Worm (Caenorhabditis elegans): ENCODE measurements around the gene R31.2.
A peak's percentile ranks its signal among the peaks of the same experiment; 100 is the strongest.

The R31.2 gene

DNA sequence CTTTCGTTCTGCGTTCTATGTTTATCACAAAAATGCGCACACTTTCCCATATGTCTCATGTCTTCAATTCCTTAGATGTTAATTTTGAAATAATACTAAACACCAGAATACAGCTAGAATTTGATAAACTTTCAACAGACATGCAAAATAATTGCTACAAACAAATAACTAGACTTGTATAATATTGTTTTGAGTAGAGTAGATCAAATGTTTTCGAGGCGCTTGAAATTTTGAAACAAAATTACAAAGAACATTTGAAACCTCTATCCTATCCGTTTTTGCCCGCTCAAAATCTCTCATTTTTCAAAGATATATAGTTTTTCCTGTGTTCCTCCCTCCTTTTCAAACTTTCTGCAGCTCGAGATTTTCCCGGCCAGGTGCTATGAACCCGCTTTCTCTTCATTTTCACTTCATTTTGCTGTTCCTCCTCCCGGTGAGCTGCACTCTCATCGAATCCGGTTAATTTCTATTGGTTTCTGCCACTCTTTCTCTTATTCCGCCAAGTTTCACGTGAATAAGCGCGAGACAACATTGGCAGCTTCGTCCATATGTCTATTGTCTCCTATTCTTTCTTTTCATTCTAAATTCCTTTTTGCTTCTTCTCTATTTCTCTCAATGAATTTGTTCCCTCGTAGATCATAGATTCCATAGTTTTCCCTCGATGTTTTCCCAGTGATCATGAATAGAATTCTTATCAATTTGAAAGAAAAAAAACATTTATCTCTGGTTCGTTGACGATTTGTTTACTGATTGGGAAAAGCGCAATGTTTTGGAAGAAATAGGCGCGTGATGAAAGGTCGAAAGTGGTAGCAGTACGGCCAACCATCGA lies 4.5 kb downstream of the R31.2 start:
- TF ChIP-seq nhr-129 (tag; optimal IDR thresholded peaks at IDR 0.05) (peak; percentile 63), Y55F3AM.14 (GFP tag; optimal IDR thresholded peaks at IDR 0.05) (no peak), nhr-6 (tag; optimal IDR thresholded peaks at IDR 0.05) (no peak), lin-13 (GFP tag; optimal IDR thresholded peaks at IDR 0.05) (no peak), nhr-21 (tag; optimal IDR thresholded peaks at IDR 0.05) (no peak), fos-1 (tag; optimal IDR thresholded peaks at IDR 0.05) (peak; percentile 9), lin-11 (tag; optimal IDR thresholded peaks at IDR 0.05) (no peak), zag-1 (tag; optimal IDR thresholded peaks at IDR 0.05) (no peak), C34F6.9 (tag; optimal IDR thresholded peaks at IDR 0.05) (peak; percentile 62), ztf-11 (tag; optimal IDR thresholded peaks at IDR 0.05) (no peak), blmp-1 (tag; optimal IDR thresholded peaks at IDR 0.05; ENCODE audit: insufficient read depth) (no peak), dmd-4 (tag; optimal IDR thresholded peaks at IDR 0.05) (no peak), snpc-4 (tag; optimal IDR thresholded peaks at IDR 0.05) (no peak), gmeb-1 (tag; optimal IDR thresholded peaks at IDR 0.05) (no peak), sma-3 (GFP tag; optimal IDR thresholded peaks at IDR 0.05) (no peak), mdl-1 (tag; optimal IDR thresholded peaks at IDR 0.05) (no peak), lin-39 (tag; optimal IDR thresholded peaks at IDR 0.05) (no peak), ZK546.5 (tag; optimal IDR thresholded peaks at IDR 0.05) (no peak), elt-1 (tag; optimal IDR thresholded peaks at IDR 0.05) (no peak), peb-1 (tag; optimal IDR thresholded peaks at IDR 0.05) (no peak), skn-1 (tag; optimal IDR thresholded peaks at IDR 0.05) (no peak), nhr-10 (tag; optimal IDR thresholded peaks at IDR 0.05) (no peak), nhr-12 (tag; optimal IDR thresholded peaks at IDR 0.05) (no peak), ceh-82 (tag; optimal IDR thresholded peaks at IDR 0.05) (no peak), unc-55 (GFP tag; optimal IDR thresholded peaks at IDR 0.05) (peak; percentile 27), nhr-23 (tag; optimal IDR thresholded peaks at IDR 0.05) (no peak), ceh-16 (tag; optimal IDR thresholded peaks at IDR 0.05) (no peak), aly-2 (tag; optimal IDR thresholded peaks at IDR 0.05) (no peak), crh-2 (tag; optimal IDR thresholded peaks at IDR 0.05) (peak; percentile 54), elt-3 (tag; optimal IDR thresholded peaks at IDR 0.05) (no peak), mbf-1 (tag; optimal IDR thresholded peaks at IDR 0.05) (no peak), ama-1 (optimal IDR thresholded peaks at IDR 0.05) (no peak), ztf-1 (GFP tag; conservative IDR thresholded peaks at IDR 0.05) (no peak), lsy-2 (tag; optimal IDR thresholded peaks at IDR 0.05) (peak in 1 of 2 experiments; percentile 31), egl-27 (tag; optimal IDR thresholded peaks at IDR 0.05) (no peak), R02D3.7 (tag; optimal IDR thresholded peaks at IDR 0.05) (no peak), ztf-4 (tag; optimal IDR thresholded peaks at IDR 0.05) (no peak), F13H6.1 (tag; optimal IDR thresholded peaks at IDR 0.05) (peak; percentile 42), unc-62 (GFP tag; optimal IDR thresholded peaks at IDR 0.05) (no peak), mab-5 (tag; optimal IDR thresholded peaks at IDR 0.05) (no peak), alr-1 (tag; optimal IDR thresholded peaks at IDR 0.05) (no peak), sma-9 (GFP tag; optimal IDR thresholded peaks at IDR 0.05) (peak; percentile 49), sma-9 (tag; optimal IDR thresholded peaks at IDR 0.05) (no peak)

DNA sequence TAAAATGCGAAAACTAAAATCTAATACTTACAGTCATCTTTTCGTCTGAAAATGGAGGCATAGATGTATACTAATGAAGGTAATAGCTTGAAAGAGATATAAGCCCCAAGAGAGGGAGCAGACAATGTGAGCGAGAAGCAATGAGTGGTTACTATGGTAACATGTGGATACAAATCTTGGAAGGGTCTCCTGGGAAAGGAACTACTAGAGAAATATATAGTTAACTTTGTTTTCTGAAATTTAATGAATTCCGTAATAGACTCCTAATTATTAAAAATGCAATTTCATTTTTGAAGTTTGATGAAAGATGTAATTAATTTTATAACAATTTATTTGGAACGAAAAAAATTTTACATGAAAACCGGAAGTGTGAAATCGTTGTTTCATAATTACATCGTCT lies 10.0 kb downstream of the R31.2 start, which contains the start of gene osm-6:
TSS of gene osm-6 (minus strand) at position 101 of the 400 bp plus-strand sequence.
- no peak for TF ChIP-seq nhr-77 (tag; optimal IDR thresholded peaks at IDR 0.05)
- no peak for TF ChIP-seq ama-1 (optimal IDR thresholded peaks at IDR 0.05)
- no peak for TF ChIP-seq ceh-16 (tag; optimal IDR thresholded peaks at IDR 0.05)
- TF ChIP-seq elt-1 (tag; optimal IDR thresholded peaks at IDR 0.05), result no peak
- TF ChIP-seq mbf-1 (tag; optimal IDR thresholded peaks at IDR 0.05), result no peak
- no peak for TF ChIP-seq alr-1 (tag; optimal IDR thresholded peaks at IDR 0.05)
- TF ChIP-seq skn-1 (tag; optimal IDR thresholded peaks at IDR 0.05), result no peak
- no peak for TF ChIP-seq mdl-1 (tag; optimal IDR thresholded peaks at IDR 0.05)
- no peak for TF ChIP-seq R02D3.7 (tag; optimal IDR thresholded peaks at IDR 0.05)
- no peak for TF ChIP-seq nhr-6 (tag; optimal IDR thresholded peaks at IDR 0.05)
- TF ChIP-seq sma-9 (GFP tag; optimal IDR thresholded peaks at IDR 0.05), result no peak
- TF ChIP-seq sma-9 (tag; optimal IDR thresholded peaks at IDR 0.05), result no peak
- TF ChIP-seq nhr-10 (tag; optimal IDR thresholded peaks at IDR 0.05), result no peak
